Fruit fly (Drosophila melanogaster) Kc167 (cell line): ENCODE data around the gene Cyp4g15.

Source experiments
- Myc ChIP-seq: fragments of >200 bp; optimal IDR thresholded peaks from 2 replicates; lab custom pipeline; 2017; ENCODE audit warnings: missing external identifiers
- Sin3A ChIP-seq: fragments of >200 bp; optimal IDR thresholded peaks from 2 replicates; lab custom pipeline; 2018; ENCODE audit warnings: missing external identifiers
- h ChIP-seq: fragments of >200 bp; optimal IDR thresholded peaks from 3 replicates; lab custom pipeline; 2018; ENCODE audit warnings: missing external identifiers
- insv ChIP-seq: fragments of >200 bp; optimal IDR thresholded peaks from 3 replicates; lab custom pipeline; 2018; ENCODE audit warnings: missing external identifiers
- psq ChIP-seq: fragments of >200 bp; optimal IDR thresholded peaks from 2 replicates; lab custom pipeline; 2017; ENCODE audit warnings: missing external identifiers
- ttk ChIP-seq: sonication (Bioruptor generic); optimal IDR thresholded peaks from 2 replicates; lab custom pipeline; 2017; ENCODE audit warnings: missing external identifiers

The Cyp4g15 gene

dm6 chrX:11528026-11528702 lies 51.3 kb downstream of the Cyp4g15 start:
- TF ChIP-seq insv (lab: Kevin White, UChicago) (no peak), ttk (lab: Kevin White, UChicago) (no peak)

- no peak for TF ChIP-seq psq (lab: Kevin White, UChicago)
- TF ChIP-seq h (lab: Kevin White, UChicago) = no peak
- TF ChIP-seq Myc (lab: Kevin White, UChicago) = no peak
- no peak for TF ChIP-seq ttk (lab: Kevin White, UChicago)
- TF ChIP-seq insv (lab: Kevin White, UChicago) = no peak
- TF ChIP-seq Sin3A (lab: Kevin White, UChicago) = no peak
These were observed 54.4 kb downstream of the Cyp4g15 start for dm6 chrX:11531245-11531644.
